Worm (Caenorhabditis elegans): ENCODE measurements around the gene fbxb-10.

ce11 chrII:1864278-1864677 is 46.1 kb upstream of the fbxb-10 start, which contains the start of gene C16C4.17:
- TF ChIP-seq tbx-37 (GFP tag; conservative IDR thresholded peaks at IDR 0.05) = no peak
- TF ChIP-seq F13C5.2 (tag; optimal IDR thresholded peaks at IDR 0.05) = no peak
- TF ChIP-seq scrt-1 (GFP tag; IDR thresholded peaks at IDR 0.05) = no peak
- no peak for TF ChIP-seq B0310.2 (tag; optimal IDR thresholded peaks at IDR 0.05)
- no peak for TF ChIP-seq aly-1 (tag; optimal IDR thresholded peaks at IDR 0.05)
- TF ChIP-seq ama-1 (optimal IDR thresholded peaks at IDR 0.05) = no peak
- TF ChIP-seq flt-1 (GFP tag; IDR thresholded peaks at IDR 0.05) = no peak
- TF ChIP-seq ceh-36 (tag; optimal IDR thresholded peaks at IDR 0.05) = no peak
